Worm (Caenorhabditis elegans): ENCODE data around the gene set-13.

DNA sequence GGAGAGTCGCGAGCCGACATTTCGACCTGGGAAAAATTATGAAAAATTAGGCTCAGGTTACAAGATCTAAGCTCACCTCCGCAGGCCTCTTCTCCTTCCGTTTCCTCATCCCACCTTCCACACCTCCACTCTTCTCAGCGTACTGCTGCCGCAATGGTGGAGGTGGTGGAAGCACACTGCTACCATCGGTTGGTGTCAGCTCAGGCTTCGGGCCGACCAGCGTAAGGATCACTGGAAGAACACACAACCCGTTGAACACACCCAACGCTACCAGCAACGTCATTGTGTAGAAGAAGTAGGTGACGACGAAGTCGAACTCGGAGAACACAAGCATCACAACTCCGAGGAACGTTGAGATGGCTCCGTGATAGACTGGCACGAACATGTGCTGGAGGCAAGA is 28.9 kb downstream of the set-13 start:
- TF ChIP-seq lin-32 (GFP tag; optimal IDR thresholded peaks at IDR 0.05) (no peak), mep-1 (tag; optimal IDR thresholded peaks at IDR 0.05) (no peak), ham-2 (GFP tag; optimal IDR thresholded peaks at IDR 0.05) (no peak), sptf-1 (tag; optimal IDR thresholded peaks at IDR 0.05) (no peak), ztf-11 (tag; optimal IDR thresholded peaks at IDR 0.05) (no peak), unc-39 (tag; optimal IDR thresholded peaks at IDR 0.05) (no peak), pha-4 (tag; optimal IDR thresholded peaks at IDR 0.05) (no peak), ceh-83 (GFP tag; optimal IDR thresholded peaks at IDR 0.05) (no peak)

All from whole organism, mixed stage, embryonic.